Worm (Caenorhabditis elegans): ENCODE measurements around the gene srh-27.
"Not testable (repeated sequence)": the region's sequence is repeated elsewhere in the genome, so short reads cannot be mapped to it uniquely, and the experiment has no call there.

The srh-27 gene

ce11 chrII:12436717-12437116 lies 11.6 kb upstream of the srh-27 start:
- no peak for TF ChIP-seq madf-8 (GFP tag; conservative IDR thresholded peaks at IDR 0.05)
- TF ChIP-seq nfya-2 (GFP tag; IDR thresholded peaks at IDR 0.05): no peak
- TF ChIP-seq athp-1 (tag; optimal IDR thresholded peaks at IDR 0.05): no peak
- no peak for TF ChIP-seq rcor-1 (GFP tag; IDR thresholded peaks at IDR 0.05)
- no peak for TF ChIP-seq ZK185.1 (tag; optimal IDR thresholded peaks at IDR 0.05; ENCODE audit: poor library complexity, severe bottlenecking)
- TF ChIP-seq nhr-27 (tag; optimal IDR thresholded peaks at IDR 0.05): no peak
- no peak for TF ChIP-seq hsf-1 (GFP tag; IDR thresholded peaks at IDR 0.05)
- no peak for TF ChIP-seq unc-130 (GFP tag; optimal IDR thresholded peaks at IDR 0.05)
- TF ChIP-seq ekl-4 (GFP tag; IDR thresholded peaks at IDR 0.05): no peak
- TF ChIP-seq F49E8.2 (tag; optimal IDR thresholded peaks at IDR 0.05; ENCODE audit: insufficient read depth): no peak
- no peak for TF ChIP-seq ceh-27 (GFP tag; optimal IDR thresholded peaks at IDR 0.05)
- TF ChIP-seq aptf-2 (GFP tag; conservative IDR thresholded peaks at IDR 0.05): no peak
- TF ChIP-seq efl-1 (GFP tag; optimal IDR thresholded peaks at IDR 0.05): no peak
- no peak for TF ChIP-seq B0019.2 (GFP tag; conservative IDR thresholded peaks at IDR 0.05)
- TF ChIP-seq lin-40 (tag; optimal IDR thresholded peaks at IDR 0.05): no peak
- TF ChIP-seq sdz-38 (tag; optimal IDR thresholded peaks at IDR 0.05): no peak
- TF ChIP-seq gei-17 (GFP tag; optimal IDR thresholded peaks at IDR 0.05): no peak
- no peak for TF ChIP-seq ztf-3 (GFP tag; optimal IDR thresholded peaks at IDR 0.05)
- TF ChIP-seq C06A6.2 (GFP tag; conservative IDR thresholded peaks at IDR 0.05): no peak
- no peak for TF ChIP-seq ceh-40 (GFP tag; IDR thresholded peaks at IDR 0.05)

ce11 chrII:12438441-12438840 lies 9.9 kb upstream of the srh-27 start, which contains the start of gene Y57A10C.9:
Y57A10C.9 (minus strand) TSS chrII:12438541.
- TF ChIP-seq lsl-1 (GFP tag; optimal IDR thresholded peaks at IDR 0.05) (no peak), aptf-3 (GFP tag; IDR thresholded peaks at IDR 0.05) (no peak), ceh-27 (GFP tag; optimal IDR thresholded peaks at IDR 0.05) (no peak), fkh-3 (tag; optimal IDR thresholded peaks at IDR 0.05) (no peak), mes-4 (tag; optimal IDR thresholded peaks at IDR 0.05) (no peak), snpc-3.4 (tag; optimal IDR thresholded peaks at IDR 0.05) (no peak), him-1 (tag; optimal IDR thresholded peaks at IDR 0.05) (no peak), unc-130 (GFP tag; optimal IDR thresholded peaks at IDR 0.05) (no peak), F49E8.2 (tag; optimal IDR thresholded peaks at IDR 0.05; ENCODE audit: insufficient read depth) (no peak), efl-1 (GFP tag; optimal IDR thresholded peaks at IDR 0.05) (no peak), snpc-1.3 (tag; optimal IDR thresholded peaks at IDR 0.05; ENCODE audit: insufficient read depth) (no peak), hlh-12 (tag; optimal IDR thresholded peaks at IDR 0.05) (no peak), lin-35 (GFP tag; optimal IDR thresholded peaks at IDR 0.05) (no peak), ztf-25 (GFP tag; IDR thresholded peaks at IDR 0.05) (no peak), let-607 (tag; optimal IDR thresholded peaks at IDR 0.05) (no peak), ztf-18 (tag; optimal IDR thresholded peaks at IDR 0.05) (no peak), egl-44 (GFP tag; IDR thresholded peaks at IDR 0.05) (no peak), egrh-3 (GFP tag; IDR thresholded peaks at IDR 0.05) (no peak), F57A8.1 (GFP tag; optimal IDR thresholded peaks at IDR 0.05) (no peak), chd-7 (tag; optimal IDR thresholded peaks at IDR 0.05) (no peak)

- not testable (repeated sequence) for TF ChIP-seq Y79H2A.3 (GFP tag; conservative IDR thresholded peaks at IDR 0.05); egl-44 (GFP tag; IDR thresholded peaks at IDR 0.05); hmg-20 (GFP tag; IDR thresholded peaks at IDR 0.05)
Observed at ce11 chrII:12441164-12441563, 7.2 kb upstream of the srh-27 start, which contains the start of gene Y57A10C.10. Y57A10C.10 (minus strand) TSS chrII:12441264.

Measured in whole organism, young adult.